Worm (Caenorhabditis elegans) whole organism, L1 larva: ENCODE results near the gene ceh-93.

Experiments used
- C04F5.9 ChIP-seq: sonication (generic microtip); optimal IDR thresholded peaks from 2 replicates; lab custom pipeline; 2016; ENCODE audit warnings: missing genetic modification characterization, missing compliant biosample characterization
- C16A3.4 ChIP-seq: fragments of 150-350 bp; optimal IDR thresholded peaks from 2 replicates; lab custom pipeline; 2014; ENCODE audit warnings: missing biosample characterization, missing genetic modification characterization
- C34B4.2 ChIP-seq: sonication (generic microtip); optimal IDR thresholded peaks from 2 replicates; lab custom pipeline; 2017; ENCODE audit warnings: mild to moderate bottlenecking, missing genetic modification characterization, missing compliant biosample characterization
- F16B12.6 ChIP-seq: fragments of 150-350 bp; optimal IDR thresholded peaks from 2 replicates; lab custom pipeline; 2014; ENCODE audit warnings: missing biosample characterization, missing genetic modification characterization
- aly-2 ChIP-seq: fragments of 150-350 bp; optimal IDR thresholded peaks from 2 replicates; lab custom pipeline; 2014; ENCODE audit warnings: missing biosample characterization, missing genetic modification characterization
- ama-1 ChIP-seq: fragments of 150-350 bp; optimal IDR thresholded peaks from 2 replicates; lab custom pipeline; 2014
- blmp-1 ChIP-seq: fragments of 150-350 bp; optimal IDR thresholded peaks from 2 replicates; lab custom pipeline; 2014; ENCODE audit warnings: missing biosample characterization, missing genetic modification characterization
- ceh-90 ChIP-seq: sonication (generic microtip); optimal IDR thresholded peaks from 2 replicates; lab custom pipeline; 2016; ENCODE audit warnings: missing genetic modification characterization, missing compliant biosample characterization
- dpl-1 ChIP-seq, 3 experiments: fragments of 150-350 bp in 2 of 3; sonication (generic microtip) in 1 of 3; optimal IDR thresholded peaks; 2 replicates each; lab custom pipeline; 2014 to 2017; ENCODE audit warnings: missing biosample characterization in 3 of 3, missing genetic modification characterization in 3 of 3, missing genetic modification reagents in 3 of 3
- dsc-1 ChIP-seq: sonication (generic microtip); optimal IDR thresholded peaks from 2 replicates; lab custom pipeline; 2016; ENCODE audit warnings: mild to moderate bottlenecking, missing genetic modification characterization, missing compliant biosample characterization
- egl-27 ChIP-seq, 2 experiments: fragments of 150-350 bp in 1 of 2; sonication (generic microtip); optimal IDR thresholded peaks; 3 replicates each; lab custom pipeline; 2017 to 2018; ENCODE audit warnings: missing biosample characterization in 2 of 2, missing genetic modification characterization in 2 of 2, missing genetic modification reagents in 2 of 2
- elt-2 ChIP-seq: sonication (generic microtip); optimal IDR thresholded peaks from 2 replicates; lab custom pipeline; 2016; ENCODE audit warnings: missing genetic modification characterization, mild to moderate bottlenecking, inconsistent platforms, missing compliant biosample characterization, missing genetic modification reagents
- elt-3 ChIP-seq, 6 experiments: fragments of 150-350 bp in 1 of 6; sonication (generic microtip); optimal IDR thresholded peaks; 2 replicates each; lab custom pipeline; 2017 to 2018; ENCODE audit warnings: missing biosample characterization in 6 of 6, missing genetic modification characterization in 6 of 6, inconsistent platforms in 1 of 6
- ets-5 ChIP-seq: fragments of 200-800 bp; sonication (Bioruptor generic); IDR thresholded peaks from 2 replicates; pipeline ENCODE4 v1.3.6; 2022; ENCODE audit warnings: missing genetic modification characterization, missing compliant biosample characterization
- fkh-8 ChIP-seq: sonication (generic microtip); optimal IDR thresholded peaks from 2 replicates; lab custom pipeline; 2016; ENCODE audit warnings: mild to moderate bottlenecking, missing genetic modification characterization, missing compliant biosample characterization
- hlh-17 ChIP-seq: fragments of 200-800 bp; sonication (Bioruptor generic); optimal IDR thresholded peaks from 2 replicates; lab custom pipeline; 2018; ENCODE audit warnings: missing genetic modification characterization, mild to moderate bottlenecking, missing compliant biosample characterization, moderate library complexity, borderline replicate concordance
- hlh-4 ChIP-seq: sonication (generic microtip); optimal IDR thresholded peaks from 2 replicates; lab custom pipeline; 2016; ENCODE audit warnings: mild to moderate bottlenecking, missing genetic modification characterization, missing compliant biosample characterization
- hpl-2 ChIP-seq: fragments of 150-350 bp; optimal IDR thresholded peaks from 2 replicates; lab custom pipeline; 2014; ENCODE audit warnings: missing biosample characterization, missing genetic modification reagents, missing genetic modification characterization
- irx-1 ChIP-seq: sonication (generic microtip); optimal IDR thresholded peaks from 2 replicates; lab custom pipeline; 2016; ENCODE audit warnings: missing genetic modification characterization, missing compliant biosample characterization
- isw-1 ChIP-seq: fragments of 200-800 bp; sonication (Bioruptor generic); IDR thresholded peaks from 2 replicates; pipeline ENCODE4 v1.3.6; 2022; ENCODE audit warnings: missing genetic modification characterization, missing compliant biosample characterization
- jun-1 ChIP-seq: fragments of 150-350 bp; optimal IDR thresholded peaks from 2 replicates; lab custom pipeline; 2014; ENCODE audit warnings: missing biosample characterization, missing genetic modification reagents, missing genetic modification characterization
- lin-13 ChIP-seq: fragments of 150-350 bp; optimal IDR thresholded peaks from 2 replicates; lab custom pipeline; 2014; ENCODE audit warnings: missing biosample characterization, missing genetic modification reagents, missing genetic modification characterization
- lin-14 ChIP-seq: fragments of 200-800 bp; sonication (Bioruptor generic); optimal IDR thresholded peaks from 2 replicates; lab custom pipeline; 2018; ENCODE audit warnings: mild to moderate bottlenecking, missing genetic modification characterization, moderate library complexity, missing compliant biosample characterization
- lin-35 ChIP-seq, 2 experiments: fragments of 150-350 bp; optimal IDR thresholded peaks; 2 replicates each; lab custom pipeline; 2014; ENCODE audit warnings: missing biosample characterization in 2 of 2, missing genetic modification characterization in 2 of 2, missing genetic modification reagents in 2 of 2
- lir-3 ChIP-seq: sonication (generic microtip); optimal IDR thresholded peaks from 2 replicates; lab custom pipeline; 2016; ENCODE audit warnings: mild to moderate bottlenecking, missing genetic modification characterization, moderate library complexity, missing compliant biosample characterization; ENCODE audit not compliant: poor library complexity
- lsy-2 ChIP-seq, 2 experiments: fragments of 150-350 bp; optimal IDR thresholded peaks; 2 replicates each; lab custom pipeline; 2014; ENCODE audit warnings: missing biosample characterization in 2 of 2, missing genetic modification characterization in 2 of 2
- mab-9 ChIP-seq: fragments of 200-800 bp; sonication (Bioruptor generic); IDR thresholded peaks from 2 replicates; pipeline ENCODE4 v1.3.6; 2022; ENCODE audit warnings: missing genetic modification reagents, missing genetic modification characterization, missing compliant biosample characterization
- mdl-1 ChIP-seq, 2 experiments: fragments of 150-350 bp; optimal IDR thresholded peaks; 2 replicates each; lab custom pipeline; 2014 to 2017; ENCODE audit warnings: missing biosample characterization in 2 of 2, missing genetic modification characterization in 2 of 2, inconsistent platforms in 1 of 2
- nhr-11 ChIP-seq: fragments of 150-350 bp; optimal IDR thresholded peaks from 2 replicates; lab custom pipeline; 2014; ENCODE audit warnings: missing biosample characterization, missing genetic modification characterization
- nhr-19 ChIP-seq: fragments of 200-800 bp; sonication (Bioruptor generic); conservative IDR thresholded peaks from 2 replicates; pipeline ENCODE4 v1.3.6; 2022; ENCODE audit warnings: missing genetic modification characterization, missing compliant biosample characterization
- nhr-20 ChIP-seq: sonication (generic microtip); optimal IDR thresholded peaks from 2 replicates; lab custom pipeline; 2016; ENCODE audit warnings: mild to moderate bottlenecking, missing genetic modification characterization, missing compliant biosample characterization
- nhr-28 ChIP-seq: fragments of 150-350 bp; optimal IDR thresholded peaks from 2 replicates; lab custom pipeline; 2014; ENCODE audit warnings: missing biosample characterization, missing genetic modification characterization
- nhr-47 ChIP-seq: sonication (generic microtip); optimal IDR thresholded peaks from 2 replicates; lab custom pipeline; 2016; ENCODE audit warnings: mild to moderate bottlenecking, missing genetic modification characterization, moderate library complexity, missing compliant biosample characterization
- nhr-76 ChIP-seq: sonication (generic microtip); optimal IDR thresholded peaks from 2 replicates; lab custom pipeline; 2017; ENCODE audit warnings: missing biosample characterization, missing genetic modification characterization
- nhr-77 ChIP-seq: fragments of 150-350 bp; optimal IDR thresholded peaks from 2 replicates; lab custom pipeline; 2014; ENCODE audit warnings: missing biosample characterization, missing genetic modification characterization
- nhr-84 ChIP-seq: sonication (generic microtip); optimal IDR thresholded peaks from 2 replicates; lab custom pipeline; 2017; ENCODE audit warnings: missing biosample characterization, missing genetic modification characterization
- nhr-85 ChIP-seq: sonication (generic microtip); peaks from one replicate; lab custom pipeline; 2016; ENCODE audit warnings: missing genetic modification characterization, inconsistent platforms, missing compliant biosample characterization
- nhr-90 ChIP-seq: sonication (generic microtip); optimal IDR thresholded peaks from 2 replicates; lab custom pipeline; 2016; ENCODE audit warnings: mild to moderate bottlenecking, missing genetic modification characterization, missing compliant biosample characterization; ENCODE audit not compliant: poor library complexity
- pax-3 ChIP-seq: fragments of 200-800 bp; sonication (Bioruptor generic); optimal IDR thresholded peaks from 2 replicates; lab custom pipeline; 2018; ENCODE audit warnings: mild to moderate bottlenecking, missing genetic modification characterization, moderate library complexity, missing compliant biosample characterization
- pqm-1 ChIP-seq: sonication (generic microtip); optimal IDR thresholded peaks from 3 replicates; lab custom pipeline; 2017; ENCODE audit warnings: missing biosample characterization, missing genetic modification characterization
- rnt-1 ChIP-seq: sonication (generic microtip); optimal IDR thresholded peaks from 2 replicates; lab custom pipeline; 2016; ENCODE audit warnings: mild to moderate bottlenecking, missing genetic modification characterization, moderate library complexity, missing compliant biosample characterization
- skn-1 ChIP-seq: fragments of 150-350 bp; optimal IDR thresholded peaks from 2 replicates; lab custom pipeline; 2014; ENCODE audit warnings: missing biosample characterization, missing genetic modification characterization
- snpc-4 ChIP-seq: fragments of 150-350 bp; optimal IDR thresholded peaks from 2 replicates; lab custom pipeline; 2014; ENCODE audit warnings: missing biosample characterization, missing genetic modification characterization
- snu-23 ChIP-seq: sonication (generic microtip); optimal IDR thresholded peaks from 2 replicates; lab custom pipeline; 2016; ENCODE audit warnings: missing genetic modification characterization, missing compliant biosample characterization
- tbx-2 ChIP-seq: sonication (generic microtip); optimal IDR thresholded peaks from 2 replicates; lab custom pipeline; 2016; ENCODE audit warnings: missing genetic modification characterization, missing compliant biosample characterization
- unc-130 ChIP-seq: fragments of 150-350 bp; optimal IDR thresholded peaks from 2 replicates; lab custom pipeline; 2017; ENCODE audit warnings: missing biosample characterization, missing genetic modification characterization, inconsistent platforms
- unc-62 ChIP-seq: fragments of 150-350 bp; optimal IDR thresholded peaks from 2 replicates; lab custom pipeline; 2014; ENCODE audit warnings: missing biosample characterization, missing genetic modification reagents, missing genetic modification characterization
- unc-86 ChIP-seq: sonication (generic microtip); optimal IDR thresholded peaks from 2 replicates; lab custom pipeline; 2016; ENCODE audit warnings: missing genetic modification characterization, missing compliant biosample characterization
- unc-98 ChIP-seq: fragments of 200-800 bp; sonication (Bioruptor generic); IDR thresholded peaks from 2 replicates; pipeline ENCODE4 v1.3.6; 2022; ENCODE audit warnings: missing genetic modification characterization, missing compliant biosample characterization

The ceh-93 gene

DNA sequence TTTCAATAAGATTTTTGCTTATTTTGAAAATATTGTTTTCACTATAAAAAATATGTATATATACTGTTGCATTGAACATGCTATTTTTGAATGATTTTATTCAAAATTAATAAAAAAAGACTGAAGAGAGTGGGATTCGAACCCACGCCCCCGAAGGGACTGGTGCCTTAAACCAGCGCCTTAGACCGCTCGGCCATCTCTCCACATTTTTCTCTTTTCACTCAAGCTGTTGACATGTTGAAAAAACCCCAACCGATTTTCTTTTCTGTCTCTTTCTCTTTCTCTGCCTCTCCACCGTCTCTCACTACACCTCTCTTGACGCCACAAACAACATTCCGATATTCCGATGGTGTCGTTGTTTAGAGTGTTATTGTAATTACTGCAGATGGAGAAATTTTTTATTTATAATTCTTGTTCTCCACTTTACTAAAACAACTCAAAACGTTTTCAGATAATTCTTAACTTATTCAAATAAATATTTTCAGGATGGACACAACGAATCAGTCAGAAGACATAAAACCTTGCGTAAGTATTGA is 35.4 kb downstream of the ceh-93 start, which contains the start of gene sor-3 (continued):
- TF ChIP-seq C04F5.9 (no peak), skn-1 (peak; percentile 69), unc-86 (tag; lab: Kevin White, UChicago) (peak; percentile 79), nhr-20 (tag; lab: Kevin White, UChicago) (peak; percentile 88), lin-35 (GFP tag; optimal IDR thresholded peaks at IDR 0.05; lab: Kevin White, UChicago) (peak; percentile 59 to 83), nhr-47 (tag; lab: Kevin White, UChicago) (peak; percentile 93), hlh-17 (no peak), dpl-1 (GFP tag; optimal IDR thresholded peaks at IDR 0.05; lab: Kevin White, UChicago) (peak; percentile 30 to 47 (median 36)), hlh-4 (no peak), blmp-1 (peak; percentile 67), C34B4.2 (no peak), tbx-2 (peak; percentile 87), unc-62 (GFP tag; lab: Kevin White, UChicago) (no peak), pax-3 (tag; lab: Kevin White, UChicago) (peak; percentile 43), nhr-90 (tag; lab: Kevin White, UChicago) (peak; percentile 90), nhr-77 (peak; percentile 76), fkh-8 (tag; lab: Kevin White, UChicago) (peak; percentile 80), nhr-11 (tag; lab: Kevin White, UChicago) (peak; percentile 51), nhr-85 (peak; percentile 83), snpc-4 (peak; percentile 62), unc-130 (tag; lab: Kevin White, UChicago) (peak; percentile 49), pqm-1 (tag; lab: Kevin White, UChicago) (no peak), hpl-2 (peak; percentile 85), lsy-2 (tag; optimal IDR thresholded peaks at IDR 0.05; lab: Kevin White, UChicago) (peak; percentile 75 to 89), mdl-1 (tag; optimal IDR thresholded peaks at IDR 0.05; lab: Kevin White, UChicago) (peak in 1 of 2 experiments; percentile 78), elt-2 (tag; lab: Kevin White, UChicago) (peak; percentile 56), ama-1 (no peak), nhr-28 (tag; lab: Kevin White, UChicago) (peak; percentile 34), nhr-19 (peak; percentile 82), ets-5 (no peak), jun-1 (peak; percentile 87), lir-3 (tag; lab: Kevin White, UChicago) (peak; percentile 75), elt-3 (tag; optimal IDR thresholded peaks at IDR 0.05; lab: Kevin White, UChicago) (peak in 2 of 6 experiments; percentile 50 to 79), irx-1 (tag; lab: Kevin White, UChicago) (peak; percentile 76), lin-13 (GFP tag; lab: Kevin White, UChicago) (peak; percentile 73), ceh-90 (tag; lab: Kevin White, UChicago) (no peak), isw-1 (peak; percentile 66), lin-14 (GFP tag; lab: Kevin White, UChicago) (peak; percentile 87), snu-23 (peak; percentile 96), rnt-1 (tag; lab: Kevin White, UChicago) (peak; percentile 85), nhr-76 (tag; lab: Kevin White, UChicago) (no peak), egl-27 (tag; optimal IDR thresholded peaks at IDR 0.05; lab: Kevin White, UChicago) (no peak), dsc-1 (tag; lab: Kevin White, UChicago) (peak; percentile 90), F16B12.6 (tag; lab: Kevin White, UChicago) (peak; percentile 51), aly-2 (peak; percentile 81), C16A3.4 (tag; lab: Kevin White, UChicago) (peak; percentile 88), unc-98 (GFP tag; lab: Robert Waterston, UW) (no peak), mab-9 (GFP tag; lab: Robert Waterston, UW) (peak; percentile 68; the same call in 1 of the 2 replicates), nhr-84 (tag; lab: Kevin White, UChicago) (no peak)
